Fruit fly (Drosophila melanogaster): ENCODE data around the gene CG32264.

Gene CG32264

DNA sequence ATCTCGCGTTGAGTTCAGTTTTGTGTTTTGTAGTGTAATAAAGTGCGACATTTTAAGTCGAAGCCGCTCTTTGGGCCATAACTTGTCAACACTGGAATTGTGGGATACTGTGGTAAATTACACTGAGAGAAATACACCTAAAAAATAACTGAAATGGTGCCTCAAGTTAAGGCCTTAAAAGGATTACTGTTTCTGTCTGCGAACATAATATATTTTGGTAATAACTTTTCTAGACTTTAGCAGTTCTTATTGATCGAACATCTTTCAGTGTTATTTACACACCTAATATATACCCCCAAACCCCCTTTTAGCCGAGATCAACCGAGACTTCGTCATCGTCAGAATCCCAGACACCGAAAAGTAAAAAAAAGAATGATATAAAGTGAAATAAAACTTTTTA lies 45.6 kb upstream of the CG32264 start (continued):
- TF ChIP-seq unpg (GFP tag; optimal IDR thresholded peaks at IDR 0.05) = peak; percentile 51
- TF ChIP-seq pzg (GFP tag; optimal IDR thresholded peaks at IDR 0.05) = no peak
- no peak for TF ChIP-seq CG2129 (GFP tag; IDR thresholded peaks at IDR 0.05; ENCODE audit: partially characterized antibody)
- peak; percentile 48; the same call in 1 of the 3 replicates for TF ChIP-seq CG17361 (GFP tag; IDR thresholded peaks at IDR 0.05)
- TF ChIP-seq grau (tag; optimal IDR thresholded peaks at IDR 0.05) = peak; percentile 36
- TF ChIP-seq seq (GFP tag; IDR thresholded peaks at IDR 0.05) = no peak
- TF ChIP-seq Hmr (GFP tag; optimal IDR thresholded peaks at IDR 0.05) = no peak
- TF ChIP-seq chif (GFP tag; optimal IDR thresholded peaks at IDR 0.05) = peak in 1 of 2 experiments; percentile 45

DNA sequence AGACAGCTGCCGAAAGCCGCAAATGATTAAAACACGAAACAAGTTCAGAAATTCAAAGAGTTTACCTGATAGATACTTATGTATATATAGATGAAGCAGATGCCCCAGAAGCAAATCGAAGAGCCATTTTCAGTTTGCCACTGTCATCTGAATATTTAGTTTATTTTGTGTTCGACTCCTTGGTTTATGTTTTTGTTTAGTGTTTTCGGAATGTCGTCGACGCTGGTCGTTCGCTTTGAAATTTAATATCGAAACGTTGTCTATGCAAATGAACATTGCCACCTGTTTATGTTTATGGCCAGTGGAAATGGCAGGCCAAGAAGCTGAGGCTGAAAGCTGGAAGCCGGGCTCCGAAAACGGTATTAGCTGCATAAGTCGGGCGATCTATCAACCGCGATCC lies 44.8 kb upstream of the CG32264 start:
- TF ChIP-seq emc (GFP tag; optimal IDR thresholded peaks at IDR 0.05) (no peak), Nf-YC (tag; optimal IDR thresholded peaks at IDR 0.05) (no peak), Antp (GFP tag; optimal IDR thresholded peaks at IDR 0.05) (no peak), ro (GFP tag; IDR thresholded peaks at IDR 0.05) (no peak), CG4730 (GFP tag; IDR thresholded peaks at IDR 0.05) (no peak), pho (GFP tag; optimal IDR thresholded peaks at IDR 0.05) (no peak), Lim3 (GFP tag; IDR thresholded peaks at IDR 0.05) (no peak), CrebB (tag; optimal IDR thresholded peaks at IDR 0.05) (no peak), prd (optimal IDR thresholded peaks at IDR 0.05) (no peak), prd (GFP tag; IDR thresholded peaks at IDR 0.05) (no peak), tup (GFP tag; optimal IDR thresholded peaks at IDR 0.05) (no peak), disco-r (GFP tag; optimal IDR thresholded peaks at IDR 0.05) (no peak), vvl (GFP tag; IDR thresholded peaks at IDR 0.05) (peak; percentile 63; the same call in 1 of the 2 replicates), CG11456 (GFP tag; IDR thresholded peaks at IDR 0.05) (no peak), ATbp (GFP tag; optimal IDR thresholded peaks at IDR 0.05) (no peak), fd3F (GFP tag; optimal IDR thresholded peaks at IDR 0.05) (no peak), CG13287 (GFP tag; IDR thresholded peaks at IDR 0.05; ENCODE audit: partially characterized antibody) (no peak), Abd-B (GFP tag; optimal IDR thresholded peaks at IDR 0.05) (no peak), Usf (GFP tag; optimal IDR thresholded peaks at IDR 0.05) (no peak), CG12769 (tag; optimal IDR thresholded peaks at IDR 0.05) (peak; percentile 58), Ada2b (GFP tag; IDR thresholded peaks at IDR 0.05) (no peak), Ets97D (GFP tag; optimal IDR thresholded peaks at IDR 0.05) (no peak), CG17612 (GFP tag; IDR thresholded peaks at IDR 0.05) (no peak), CG13894 (tag; optimal IDR thresholded peaks at IDR 0.05) (peak; percentile 64), Sry-δ (GFP tag; optimal IDR thresholded peaks at IDR 0.05) (no peak), Camta (GFP tag; optimal IDR thresholded peaks at IDR 0.05) (no peak), Hsf (GFP tag; optimal IDR thresholded peaks at IDR 0.05) (no peak), kah (GFP tag; optimal IDR thresholded peaks at IDR 0.05) (no peak), CG12236 (GFP tag; optimal IDR thresholded peaks at IDR 0.05) (no peak), abd-A (tag; optimal IDR thresholded peaks at IDR 0.05) (peak; percentile 76), Vsx1 (GFP tag; optimal IDR thresholded peaks at IDR 0.05) (no peak), wor (GFP tag; IDR thresholded peaks at IDR 0.05) (no peak), Rfx (GFP tag; IDR thresholded peaks at IDR 0.05) (no peak), CG1529 (GFP tag; optimal IDR thresholded peaks at IDR 0.05) (no peak), jigr1 (GFP tag; IDR thresholded peaks at IDR 0.05) (no peak), MTF-1 (GFP tag; optimal IDR thresholded peaks at IDR 0.05; ENCODE audit: borderline replicate concordance) (no peak), sd (tag; optimal IDR thresholded peaks at IDR 0.05) (peak; percentile 75), chinmo (GFP tag; IDR thresholded peaks at IDR 0.05; ENCODE audit: partially characterized antibody) (0 out of 4 replicates have a peak, but pooled peaks have one; percentile 67)
